Fruit fly (Drosophila melanogaster) whole organism: ENCODE measurements around the gene CG7910.

Source experiments
- CG8478 ChIP-seq: fragments of >200 bp; optimal IDR thresholded peaks from 2 replicates; lab custom pipeline; 2018; ENCODE audit warnings: inconsistent platforms
- Dll ChIP-seq: fragments of >200 bp; optimal IDR thresholded peaks from 2 replicates; lab custom pipeline; 2017
- EcR ChIP-seq, 2 experiments: fragments of >200 bp; optimal IDR thresholded peaks; 2 replicates each; lab custom pipeline; 2017; ENCODE audit warnings: missing biosample characterization in 2 of 2, missing genetic modification characterization in 2 of 2, missing genetic modification reagents in 2 of 2
- pan ChIP-seq: fragments of >200 bp; optimal IDR thresholded peaks from 2 replicates; lab custom pipeline; 2017
- psq ChIP-seq: fragments of >200 bp; optimal IDR thresholded peaks from 2 replicates; lab custom pipeline; 2017
- usp ChIP-seq: fragments of >200 bp; optimal IDR thresholded peaks from 2 replicates; lab custom pipeline; 2017; ENCODE audit warnings: missing biosample characterization, missing genetic modification characterization, mixed read lengths

DNA sequence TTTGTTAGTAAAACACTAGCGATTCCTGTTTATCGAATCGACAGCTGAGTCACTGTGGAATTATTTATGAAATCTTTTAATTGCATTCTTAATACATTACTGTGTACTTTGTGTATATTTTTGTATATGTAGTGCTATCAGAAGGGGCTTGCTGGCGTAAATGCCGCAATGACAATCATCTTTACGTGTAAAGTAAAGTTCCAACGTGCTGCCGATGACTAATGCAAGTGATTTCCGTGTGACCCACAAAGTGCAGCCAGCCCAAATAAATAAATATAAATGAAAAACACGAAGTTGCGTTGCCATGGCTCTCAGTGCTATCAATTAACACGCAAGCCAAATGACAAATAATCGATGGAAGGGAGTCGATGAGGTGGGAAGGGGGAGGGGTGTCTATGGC is 22.7 kb downstream of the CG7910 start:
- no peak for TF ChIP-seq usp (GFP tag; lab: Kevin White, UChicago)
- TF ChIP-seq EcR (GFP tag; optimal IDR thresholded peaks at IDR 0.05; lab: Kevin White, UChicago) = no peak
- TF ChIP-seq CG8478 = no peak
- TF ChIP-seq psq (lab: Kevin White, UChicago) = no peak
- no peak for TF ChIP-seq pan (lab: Kevin White, UChicago)
- no peak for TF ChIP-seq Dll (lab: Kevin White, UChicago)
